Worm (Caenorhabditis elegans): ENCODE data around the gene Y41D4B.17.
"Not testable (repeated sequence)": the region's sequence is repeated elsewhere in the genome, so short reads cannot be mapped to it uniquely, and the experiment has no call there.

Gene Y41D4B.17

DNA sequence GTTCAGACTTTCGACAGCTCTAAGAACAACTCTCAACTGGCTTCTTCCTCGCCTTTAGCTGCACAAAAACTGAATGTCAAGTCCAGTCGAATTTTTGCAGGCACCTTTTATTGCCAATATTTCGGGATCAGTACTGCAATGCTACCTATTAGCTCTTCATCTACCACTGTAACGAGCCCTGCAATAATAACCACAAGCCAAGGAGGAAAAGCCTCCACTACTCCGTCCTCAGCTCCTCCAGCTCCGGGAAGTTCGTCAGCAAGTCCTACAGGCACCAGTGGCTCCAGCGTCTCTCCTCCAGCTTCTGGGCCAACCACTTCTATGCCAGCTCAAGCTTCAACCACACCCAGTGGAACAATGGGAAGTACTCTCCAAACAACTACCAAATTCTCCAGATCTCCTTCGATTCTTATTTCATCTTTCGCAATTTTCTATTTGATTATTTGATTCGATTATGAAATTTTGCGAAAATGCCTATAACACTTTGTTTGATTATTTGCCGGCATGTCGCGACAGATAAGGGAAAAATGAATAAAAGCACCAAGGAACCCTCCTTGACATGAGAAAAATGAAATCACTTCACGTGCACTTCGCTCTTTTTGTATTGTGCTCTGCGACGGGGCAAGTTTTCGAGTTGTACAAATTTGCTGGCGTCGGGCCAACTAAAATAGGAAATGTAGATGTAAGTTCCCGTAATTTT lies 4.7 kb upstream of the Y41D4B.17 start, which contains the start of gene C34H4.1:
Gene C34H4.1, plus strand, starts transcription at position 559 of the 700 bp plus-strand sequence.
- no peak for TF ChIP-seq unc-62 (GFP tag; optimal IDR thresholded peaks at IDR 0.05)

- TF ChIP-seq unc-62 (GFP tag; optimal IDR thresholded peaks at IDR 0.05): no peak
Measured at ce11 chrIV:1561884-1562283, 2.0 kb downstream of the Y41D4B.17 start, which contains the start of gene hpo-6. Gene hpo-6, plus strand, starts transcription at chrIV:1562184.

ce11 chrIV:1563476-1564131 lies 3.7 kb downstream of the Y41D4B.17 start, which contains the start of gene Y41D4B.15:
Gene Y41D4B.15, plus strand, starts transcription at chrIV:1564081.
- no peak for TF ChIP-seq unc-62 (GFP tag; optimal IDR thresholded peaks at IDR 0.05)

DNA sequence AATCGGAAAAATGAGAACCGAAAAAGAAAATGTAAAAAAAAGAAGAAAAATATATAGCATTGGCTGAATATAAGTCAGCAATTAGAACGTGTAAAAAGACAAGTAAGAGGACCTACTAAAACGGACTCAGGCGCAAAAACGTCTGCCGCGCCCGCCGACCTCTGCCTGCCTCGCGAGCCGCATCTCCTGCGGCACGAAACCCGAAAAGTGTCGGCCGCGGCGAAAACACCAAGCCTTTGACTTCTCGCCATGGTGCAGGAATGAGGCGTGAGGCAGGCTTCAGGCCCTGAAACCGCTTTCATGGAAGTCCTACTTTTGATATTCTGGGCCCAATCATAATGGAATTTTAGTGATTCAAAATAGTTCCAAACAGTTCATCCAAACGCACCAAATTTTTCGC lies 5.8 kb downstream of the Y41D4B.17 start:
- no peak for TF ChIP-seq unc-62 (GFP tag; optimal IDR thresholded peaks at IDR 0.05)

- no peak for TF ChIP-seq unc-62 (GFP tag; optimal IDR thresholded peaks at IDR 0.05)
Measured at ce11 chrIV:1567577-1567976, 7.7 kb downstream of the Y41D4B.17 start.

DNA sequence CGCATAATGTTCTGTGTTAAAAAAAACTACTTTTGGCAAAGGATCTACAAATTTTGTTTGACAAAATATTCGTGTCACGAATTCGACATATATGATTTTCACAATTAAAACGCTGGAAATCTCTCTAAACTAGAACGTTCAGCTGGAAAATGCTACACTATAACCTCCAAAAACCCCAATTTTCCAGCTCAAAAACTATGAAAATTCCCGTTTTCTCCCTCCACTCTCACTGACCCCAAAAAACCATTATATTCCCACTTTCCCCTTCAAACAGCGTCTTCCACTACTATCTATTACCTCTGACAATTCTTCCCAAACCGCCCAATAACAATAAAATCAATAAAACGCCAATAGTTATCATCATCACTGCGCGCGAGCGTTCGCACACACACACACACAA lies 16.8 kb downstream of the Y41D4B.17 start, which contains the start of gene Y41D4B.14:
Gene Y41D4B.14, plus strand, starts transcription at position 301 of the 400 bp plus-strand sequence.
- no peak for TF ChIP-seq unc-62 (GFP tag; optimal IDR thresholded peaks at IDR 0.05)

DNA sequence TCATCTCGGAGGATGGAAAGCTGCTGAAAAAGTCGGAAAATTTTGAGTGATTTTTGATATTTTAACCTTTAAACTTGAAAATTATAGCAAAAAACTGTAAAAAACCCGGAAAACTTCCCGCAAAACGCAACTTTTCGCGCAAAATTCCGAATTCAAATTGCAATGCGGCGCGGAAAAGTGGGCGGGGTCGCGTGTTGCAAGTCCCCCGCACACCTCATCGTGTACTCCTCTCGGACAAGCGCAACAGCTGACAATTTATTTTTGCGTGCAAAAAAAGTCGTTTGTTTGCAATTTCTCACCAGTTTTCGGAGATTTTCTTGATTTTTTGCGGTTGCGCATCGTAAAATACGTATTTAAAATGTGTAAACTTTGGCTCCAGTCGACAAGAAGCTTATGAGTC lies 35.9 kb downstream of the Y41D4B.17 start, which contains the start of gene npp-8:
Gene npp-8, minus strand, starts transcription at position 23 of the 400 bp plus-strand sequence.
- no peak for TF ChIP-seq unc-62 (GFP tag; optimal IDR thresholded peaks at IDR 0.05)

- no peak for TF ChIP-seq unc-62 (GFP tag; optimal IDR thresholded peaks at IDR 0.05)
Measured at ce11 chrIV:1597018-1597417, 37.1 kb downstream of the Y41D4B.17 start, which contains the start of gene ced-2. Gene ced-2, plus strand, starts transcription at chrIV:1597318.

ce11 chrIV:1600784-1601183 lies 40.9 kb downstream of the Y41D4B.17 start:
- no peak for TF ChIP-seq unc-62 (GFP tag; optimal IDR thresholded peaks at IDR 0.05)

DNA sequence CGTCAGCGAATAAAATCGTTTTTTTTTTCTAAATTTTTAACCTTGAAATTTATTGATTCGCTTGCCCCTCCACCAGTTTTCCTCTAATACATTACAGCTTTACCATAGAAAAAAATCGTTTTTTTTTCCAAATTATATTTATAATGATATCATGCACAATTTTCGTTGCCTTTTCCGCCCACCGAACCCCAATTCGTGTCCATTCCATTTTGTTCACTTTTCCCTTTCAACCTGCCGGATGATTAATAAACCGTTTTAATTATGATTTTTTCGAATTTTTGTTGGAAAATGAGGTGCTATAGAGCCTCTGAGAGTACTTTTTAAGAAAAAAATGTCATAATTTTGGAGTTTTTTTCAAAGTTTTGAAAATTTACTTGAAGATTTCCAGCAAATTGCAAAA lies 41.5 kb downstream of the Y41D4B.17 start, which contains the start of gene set-23:
Gene set-23, plus strand, starts transcription at position 301 of the 400 bp plus-strand sequence.
- TF ChIP-seq unc-62 (GFP tag; optimal IDR thresholded peaks at IDR 0.05): no peak

ce11 chrIV:1602936-1603457 lies 43.1 kb downstream of the Y41D4B.17 start:
- TF ChIP-seq unc-62 (GFP tag; optimal IDR thresholded peaks at IDR 0.05): no peak

- TF ChIP-seq unc-62 (GFP tag; optimal IDR thresholded peaks at IDR 0.05): no peak
Measured at ce11 chrIV:1605276-1605762, 45.4 kb downstream of the Y41D4B.17 start, which contains the start of gene Y41D4B.11. Gene Y41D4B.11, plus strand, starts transcription at chrIV:1605712.

ce11 chrIV:1609973-1610372 lies 50.1 kb downstream of the Y41D4B.17 start, which contains the start of gene dsl-3:
Gene dsl-3, plus strand, starts transcription at chrIV:1610273.
- TF ChIP-seq unc-62 (GFP tag; optimal IDR thresholded peaks at IDR 0.05): not testable (repeated sequence)
